Fruit fly (Drosophila melanogaster) ovary, adult (tissue): ENCODE data around the gene spn-D.

Source experiments
- CG17801 ChIP-seq: fragments of 200-800 bp; optimal IDR thresholded peaks from 2 replicates; lab custom pipeline; 2019; ENCODE audit warnings: missing biosample characterization, mild to moderate bottlenecking, missing genetic modification characterization, moderate library complexity; ENCODE audit not compliant: partially characterized antibody

The spn-D gene

DNA sequence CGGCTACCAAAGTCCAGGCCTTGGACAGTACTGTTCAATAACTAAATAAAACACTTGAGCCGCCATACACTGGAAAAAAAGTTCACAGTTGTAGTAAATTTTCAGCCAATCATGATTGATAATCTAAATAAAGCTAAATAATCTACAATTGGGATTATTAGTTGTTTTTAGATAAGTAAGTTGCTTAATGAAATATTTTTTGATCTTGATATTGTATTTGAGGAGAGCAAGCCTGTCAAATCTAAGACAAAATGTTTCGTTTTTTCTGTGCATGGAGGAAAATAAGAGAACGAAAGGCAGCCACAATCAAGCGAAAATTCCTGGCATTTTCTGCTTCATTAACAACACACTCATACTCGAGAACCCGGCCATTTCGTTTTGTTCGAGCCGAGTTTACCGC, 5.6 kb downstream of the spn-D start:
- no peak for TF ChIP-seq CG17801

- no peak for TF ChIP-seq CG17801
These were observed 10.2 kb downstream of the spn-D start for dm6 chr3R:27175710-27176109.

dm6 chr3R:27177567-27177966, 12.1 kb downstream of the spn-D start:
- TF ChIP-seq CG17801, result no peak

dm6 chr3R:27178546-27179375, 13.2 kb downstream of the spn-D start:
- no peak for TF ChIP-seq CG17801

dm6 chr3R:27181074-27181473, 15.6 kb downstream of the spn-D start:
- TF ChIP-seq CG17801, result no peak

- TF ChIP-seq CG17801, result no peak
These were observed 20.5 kb downstream of the spn-D start for dm6 chr3R:27185933-27186571.

dm6 chr3R:27186849-27187248, 21.3 kb downstream of the spn-D start:
- no peak for TF ChIP-seq CG17801

dm6 chr3R:27193079-27193478, 27.6 kb downstream of the spn-D start:
- TF ChIP-seq CG17801, result no peak

dm6 chr3R:27194106-27194505, 28.6 kb downstream of the spn-D start, which contains the start of gene Ser:
Gene Ser (minus strand): TSS chr3R:27194267.
- TF ChIP-seq CG17801, result no peak

dm6 chr3R:27196866-27197265, 31.4 kb downstream of the spn-D start:
- TF ChIP-seq CG17801, result no peak

- no peak for TF ChIP-seq CG17801
These were observed 32.1 kb downstream of the spn-D start for dm6 chr3R:27197581-27197980.

dm6 chr3R:27198883-27199780, 33.6 kb downstream of the spn-D start:
- no peak for TF ChIP-seq CG17801

dm6 chr3R:27201538-27202281, 36.2 kb downstream of the spn-D start:
- TF ChIP-seq CG17801, result no peak

DNA sequence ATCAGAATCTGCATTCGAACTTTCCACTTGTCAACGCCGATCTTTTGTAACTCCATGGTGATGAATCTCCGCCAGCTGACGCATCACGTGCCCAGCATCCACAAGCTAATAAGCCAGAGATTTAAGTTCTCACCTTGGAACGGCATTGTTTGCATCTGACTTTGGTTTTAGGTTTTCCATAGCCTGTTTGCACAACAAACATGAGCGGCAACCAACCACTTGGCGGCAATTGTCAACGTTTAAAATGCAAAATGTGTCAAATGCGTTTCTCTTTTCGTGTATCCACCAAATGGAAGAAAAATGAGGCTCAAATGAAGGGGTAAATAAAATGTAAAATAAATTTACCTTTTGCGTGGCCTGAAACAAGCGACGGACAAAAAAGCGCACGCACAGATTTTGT, 36.8 kb downstream of the spn-D start:
- TF ChIP-seq CG17801, result no peak

- no peak for TF ChIP-seq CG17801
These were observed 38.3 kb downstream of the spn-D start for dm6 chr3R:27203856-27204255.

DNA sequence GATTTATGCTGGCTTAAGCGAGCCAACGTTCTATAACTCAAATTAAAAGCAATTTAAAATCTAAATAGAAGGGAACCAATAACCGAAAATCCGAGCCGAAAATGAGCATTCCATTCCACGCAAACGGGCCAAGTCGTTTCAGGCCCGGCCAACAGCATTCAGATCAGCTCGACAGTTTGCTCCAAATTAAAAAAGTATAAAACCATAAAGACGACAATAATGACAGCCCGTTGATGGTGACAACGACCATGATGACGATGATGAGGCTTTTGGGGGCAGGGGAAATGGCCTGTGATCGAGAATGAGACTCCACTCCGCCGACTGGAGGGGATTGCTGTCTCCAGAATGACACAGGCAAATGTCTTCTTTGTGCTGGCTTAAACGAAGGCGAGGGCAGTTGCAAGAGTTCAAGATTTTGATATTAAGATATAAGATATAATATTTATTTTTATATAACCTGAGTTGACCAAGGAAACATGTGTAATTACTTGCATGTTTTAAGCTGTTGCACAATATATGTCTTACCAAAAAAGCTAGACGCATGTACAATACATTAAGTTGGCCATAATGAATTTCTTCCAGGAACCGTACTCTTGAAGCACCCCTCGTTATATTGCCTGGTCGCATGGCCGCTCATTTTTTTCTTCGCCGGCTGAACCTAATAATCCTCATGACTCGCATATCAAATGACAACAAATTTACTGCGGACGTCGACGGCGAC, 39.3 kb downstream of the spn-D start:
- TF ChIP-seq CG17801, result no peak
